Fruit fly (Drosophila melanogaster) whole organism, embryonic: ENCODE data around the gene Pgd.

Experiments used
- BEAF-32 ChIP-seq: fragments of 200-800 bp; sonication (Bioruptor generic); optimal IDR thresholded peaks from 3 replicates; lab custom pipeline; 2017; ENCODE audit warnings: missing biosample characterization, missing genetic modification characterization, mild to moderate bottlenecking, moderate library complexity, missing genetic modification reagents
- Bdp1 ChIP-seq: fragments of 200-800 bp; sonication (Bioruptor generic); optimal IDR thresholded peaks from 3 replicates; lab custom pipeline; 2016; ENCODE audit warnings: missing biosample characterization, missing genetic modification characterization
- C15 ChIP-seq: fragments of 200-800 bp; sonication (Bioruptor generic); IDR thresholded peaks from 3 replicates; pipeline ENCODE4 v1.3.6; 2022; ENCODE audit warnings: missing biosample characterization, missing genetic modification characterization
- CG10209 ChIP-seq: fragments of 200-800 bp; sonication (Bioruptor generic); optimal IDR thresholded peaks from 3 replicates; lab custom pipeline; 2017; ENCODE audit warnings: missing biosample characterization, mild to moderate bottlenecking, missing genetic modification characterization, missing genetic modification reagents
- CG13894 ChIP-seq: fragments of 200-800 bp; sonication (Bioruptor generic); optimal IDR thresholded peaks from 3 replicates; lab custom pipeline; 2018; ENCODE audit warnings: missing biosample characterization, mild to moderate bottlenecking, missing genetic modification characterization, moderate library complexity
- CG15073 ChIP-seq: fragments of 200-800 bp; sonication (Bioruptor generic); optimal IDR thresholded peaks from 2 replicates; lab custom pipeline; 2016; ENCODE audit warnings: missing biosample characterization, missing genetic modification characterization
- CG15479 ChIP-seq: fragments of 200-800 bp; sonication (Bioruptor generic); optimal IDR thresholded peaks from 3 replicates; lab custom pipeline; 2019; ENCODE audit warnings: missing biosample characterization, mild to moderate bottlenecking, missing genetic modification characterization, moderate library complexity
- CG15514 ChIP-seq: fragments of 200-800 bp; sonication (Bioruptor generic); optimal IDR thresholded peaks from 3 replicates; lab custom pipeline; 2017; ENCODE audit warnings: missing biosample characterization, missing genetic modification characterization, mild to moderate bottlenecking, moderate library complexity, missing genetic modification reagents
- CG16813 ChIP-seq: fragments of 200-800 bp; sonication (Bioruptor generic); IDR thresholded peaks from 3 replicates; pipeline ENCODE4 v1.3.6; 2022; ENCODE audit warnings: missing biosample characterization, missing genetic modification characterization; ENCODE audit not compliant: partially characterized antibody
- CG16815 ChIP-seq: fragments of 200-800 bp; sonication (Bioruptor generic); optimal IDR thresholded peaks from 3 replicates; lab custom pipeline; 2017; ENCODE audit warnings: missing biosample characterization, mild to moderate bottlenecking, missing genetic modification characterization
- CG1792 ChIP-seq: fragments of 200-800 bp; sonication (Bioruptor generic); optimal IDR thresholded peaks from 2 replicates; lab custom pipeline; 2016; ENCODE audit warnings: missing biosample characterization, missing genetic modification characterization
- CG2202 ChIP-seq: fragments of 200-800 bp; sonication (Bioruptor generic); optimal IDR thresholded peaks from 2 replicates; lab custom pipeline; 2018; ENCODE audit warnings: missing biosample characterization, mild to moderate bottlenecking, missing genetic modification characterization
- CG3163 ChIP-seq: fragments of 200-800 bp; sonication (Bioruptor generic); optimal IDR thresholded peaks from 3 replicates; lab custom pipeline; 2016; ENCODE audit warnings: missing biosample characterization, missing genetic modification characterization
- CG4820 ChIP-seq: fragments of 200-800 bp; sonication (Bioruptor generic); optimal IDR thresholded peaks from 3 replicates; lab custom pipeline; 2016; ENCODE audit warnings: missing biosample characterization, missing genetic modification characterization
- CG4854 ChIP-seq: fragments of 200-800 bp; sonication (Bioruptor generic); optimal IDR thresholded peaks from 2 replicates; lab custom pipeline; 2016; ENCODE audit warnings: missing biosample characterization, missing genetic modification characterization, inconsistent platforms
- CG5245 ChIP-seq: fragments of 200-800 bp; sonication (Bioruptor generic); optimal IDR thresholded peaks from 3 replicates; lab custom pipeline; 2016; ENCODE audit warnings: missing biosample characterization, missing genetic modification characterization
- CG7271 ChIP-seq: fragments of 200-800 bp; sonication (Bioruptor generic); optimal IDR thresholded peaks from 2 replicates; lab custom pipeline; 2018; ENCODE audit warnings: missing biosample characterization, mild to moderate bottlenecking, missing genetic modification characterization, moderate library complexity
- CG7839 ChIP-seq: fragments of 200-800 bp; sonication (Bioruptor generic); optimal IDR thresholded peaks from 3 replicates; lab custom pipeline; 2018; ENCODE audit warnings: missing biosample characterization, mild to moderate bottlenecking, missing genetic modification characterization, moderate library complexity
- CG7963 ChIP-seq: fragments of 200-800 bp; sonication (Bioruptor generic); IDR thresholded peaks from 3 replicates; pipeline ENCODE4 v1.3.6; 2022; ENCODE audit warnings: missing biosample characterization, missing genetic modification characterization; ENCODE audit not compliant: partially characterized antibody
- CG8924 ChIP-seq: fragments of 200-800 bp; optimal IDR thresholded peaks from 3 replicates; lab custom pipeline; 2019; ENCODE audit warnings: missing biosample characterization, mild to moderate bottlenecking, missing genetic modification characterization, moderate library complexity
- CG9797 ChIP-seq: fragments of 200-800 bp; sonication (Bioruptor generic); optimal IDR thresholded peaks from 3 replicates; lab custom pipeline; 2018; ENCODE audit warnings: missing biosample characterization, mild to moderate bottlenecking, missing genetic modification characterization
- CoRest ChIP-seq: fragments of 200-800 bp; sonication (Bioruptor generic); optimal IDR thresholded peaks from 3 replicates; lab custom pipeline; 2018; ENCODE audit warnings: missing biosample characterization, mild to moderate bottlenecking, missing genetic modification characterization, moderate library complexity
- ERR ChIP-seq: fragments of 200-800 bp; sonication (Bioruptor generic); optimal IDR thresholded peaks from 2 replicates; lab custom pipeline; 2016; ENCODE audit warnings: missing biosample characterization, missing genetic modification characterization
- Gug ChIP-seq: fragments of 200-800 bp; sonication (Bioruptor generic); IDR thresholded peaks from 4 replicates; pipeline ENCODE4 v1.3.6; 2022; ENCODE audit warnings: missing biosample characterization, missing genetic modification characterization
- HLH3B ChIP-seq: fragments of 200-800 bp; sonication (Bioruptor generic); IDR thresholded peaks from 2 replicates; pipeline ENCODE4 v1.3.6; 2022; ENCODE audit warnings: missing biosample characterization, missing genetic modification characterization
- Hmx ChIP-seq: fragments of 200-800 bp; sonication (Bioruptor generic); optimal IDR thresholded peaks from 2 replicates; lab custom pipeline; 2016; ENCODE audit warnings: missing biosample characterization, missing genetic modification characterization
- Hr39 ChIP-seq: fragments of >200 bp; optimal IDR thresholded peaks from 2 replicates; lab custom pipeline; 2017
- Lpt ChIP-seq: fragments of >200 bp; optimal IDR thresholded peaks from 2 replicates; lab custom pipeline; 2018; ENCODE audit warnings: missing biosample characterization, missing genetic modification characterization
- Max ChIP-seq: fragments of 200-800 bp; sonication (Bioruptor generic); optimal IDR thresholded peaks from 2 replicates; lab custom pipeline; 2016; ENCODE audit warnings: missing biosample characterization, mild to moderate bottlenecking, missing genetic modification characterization
- Meics ChIP-seq: fragments of 200-800 bp; sonication (Bioruptor generic); optimal IDR thresholded peaks from 2 replicates; lab custom pipeline; 2017; ENCODE audit warnings: missing biosample characterization, mild to moderate bottlenecking, missing genetic modification characterization
- ab ChIP-seq: fragments of 200-800 bp; sonication (Bioruptor generic); optimal IDR thresholded peaks from 2 replicates; lab custom pipeline; 2016; ENCODE audit warnings: missing biosample characterization, missing genetic modification characterization
- abd-A ChIP-seq: fragments of 200-800 bp; sonication (Bioruptor generic); optimal IDR thresholded peaks from 3 replicates; lab custom pipeline; 2019; ENCODE audit warnings: missing biosample characterization, mild to moderate bottlenecking, missing genetic modification characterization, moderate library complexity
- ara ChIP-seq: fragments of 200-800 bp; sonication (Bioruptor generic); IDR thresholded peaks from 2 replicates; pipeline ENCODE4 v1.3.6; 2022; ENCODE audit warnings: missing biosample characterization, missing genetic modification characterization
- bigmax ChIP-seq: fragments of 200-800 bp; sonication (Bioruptor generic); optimal IDR thresholded peaks from 2 replicates; lab custom pipeline; 2018; ENCODE audit warnings: missing biosample characterization, mild to moderate bottlenecking, missing genetic modification characterization
- cad ChIP-seq: fragments of >200 bp; optimal IDR thresholded peaks from 2 replicates; lab custom pipeline; 2017; ENCODE audit warnings: missing biosample characterization, missing genetic modification characterization
- cato ChIP-seq: fragments of 200-800 bp; sonication (Bioruptor generic); optimal IDR thresholded peaks from 2 replicates; lab custom pipeline; 2016; ENCODE audit warnings: missing biosample characterization, missing genetic modification characterization, borderline replicate concordance
- chn ChIP-seq: fragments of 200-800 bp; sonication (Bioruptor generic); optimal IDR thresholded peaks from 2 replicates; lab custom pipeline; 2016; ENCODE audit warnings: missing biosample characterization, missing genetic modification characterization
- corto ChIP-seq: fragments of 200-800 bp; sonication (Bioruptor generic); optimal IDR thresholded peaks from 2 replicates; lab custom pipeline; 2016; ENCODE audit warnings: missing biosample characterization, mild to moderate bottlenecking, missing genetic modification characterization, moderate library complexity
- croc ChIP-seq: fragments of 200-800 bp; sonication (Bioruptor generic); conservative IDR thresholded peaks from 3 replicates; pipeline ENCODE4 v1.3.6; 2022; ENCODE audit warnings: missing biosample characterization, missing genetic modification characterization
- disco-r ChIP-seq: fragments of 200-800 bp; sonication (Bioruptor generic); optimal IDR thresholded peaks from 2 replicates; lab custom pipeline; 2016; ENCODE audit warnings: missing biosample characterization, missing genetic modification characterization
- hbn ChIP-seq: fragments of 200-800 bp; sonication (Bioruptor generic); IDR thresholded peaks from 2 replicates; pipeline ENCODE4 v1.3.6; 2022; ENCODE audit warnings: missing biosample characterization, missing genetic modification characterization; ENCODE audit not compliant: partially characterized antibody
- ind ChIP-seq: fragments of 200-800 bp; sonication (Bioruptor generic); optimal IDR thresholded peaks from 3 replicates; lab custom pipeline; 2016; ENCODE audit warnings: missing biosample characterization, missing genetic modification characterization
- nerfin-1 ChIP-seq: fragments of 200-800 bp; sonication (Bioruptor generic); optimal IDR thresholded peaks from 3 replicates; lab custom pipeline; 2019; ENCODE audit warnings: missing biosample characterization, mild to moderate bottlenecking, missing genetic modification characterization, moderate library complexity
- peb ChIP-seq: fragments of 200-800 bp; sonication (Bioruptor generic); IDR thresholded peaks from 2 replicates; pipeline ENCODE4 v1.3.6; 2022; ENCODE audit warnings: missing biosample characterization, missing genetic modification characterization
- sd ChIP-seq: fragments of 200-800 bp; sonication (Bioruptor generic); optimal IDR thresholded peaks from 3 replicates; lab custom pipeline; 2018; ENCODE audit warnings: missing biosample characterization, mild to moderate bottlenecking, missing genetic modification characterization, moderate library complexity
- seq ChIP-seq: fragments of 200-800 bp; sonication (Bioruptor generic); IDR thresholded peaks from 2 replicates; pipeline ENCODE4 v1.3.6; 2022; ENCODE audit warnings: missing biosample characterization, missing genetic modification characterization
- slbo ChIP-seq: fragments of 200-800 bp; sonication (Bioruptor generic); IDR thresholded peaks from 2 replicates; pipeline ENCODE4 v1.3.6; 2022; ENCODE audit warnings: missing biosample characterization, missing genetic modification characterization
- twi ChIP-seq: fragments of 200-800 bp; optimal IDR thresholded peaks from 2 replicates; lab custom pipeline; 2019; ENCODE audit warnings: missing biosample characterization, mild to moderate bottlenecking, missing genetic modification characterization, moderate library complexity
- vfl ChIP-seq: fragments of 200-800 bp; sonication (Bioruptor generic); optimal IDR thresholded peaks from 2 replicates; lab custom pipeline; 2016; ENCODE audit warnings: missing biosample characterization, missing genetic modification characterization
- wek ChIP-seq: fragments of 200-800 bp; sonication (Bioruptor generic); optimal IDR thresholded peaks from 3 replicates; lab custom pipeline; 2018; ENCODE audit warnings: missing biosample characterization, mild to moderate bottlenecking, missing genetic modification characterization, moderate library complexity

Gene Pgd

DNA sequence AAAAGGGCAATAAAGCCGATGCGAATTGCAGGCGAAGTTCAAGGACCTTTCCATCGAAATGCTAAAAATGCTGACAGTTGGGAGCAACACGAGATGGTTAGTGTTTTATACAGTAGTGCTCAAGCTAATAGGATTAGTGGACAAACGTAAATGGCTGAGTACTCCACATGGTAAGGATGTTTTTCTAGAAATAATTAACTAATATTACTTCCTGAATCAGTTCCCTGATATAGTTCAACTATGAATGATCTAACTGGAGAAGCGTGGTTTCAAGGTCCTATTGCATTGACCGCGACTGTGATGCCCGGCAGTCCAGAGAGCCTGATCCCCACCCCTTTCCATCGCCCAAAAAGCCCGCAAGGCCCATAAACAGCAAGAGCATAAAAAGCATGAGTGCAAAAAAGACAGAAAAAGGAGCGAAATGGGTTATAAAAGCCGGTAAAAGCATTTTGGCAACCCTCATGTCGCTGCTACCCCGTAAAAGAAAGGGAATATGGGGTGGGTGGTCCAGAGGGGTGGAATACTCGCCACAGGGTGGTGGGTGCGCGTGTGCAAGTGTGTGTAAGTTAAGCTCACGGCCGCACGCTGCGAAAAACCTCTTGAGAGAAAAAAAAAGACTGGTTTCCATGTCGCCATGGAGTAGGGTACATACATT, 10.6 kb upstream of the Pgd start (continued):
- no peak for TF ChIP-seq CG16813 (GFP tag; lab: Robert Waterston, UW)
- TF ChIP-seq CG7963 = no peak
- TF ChIP-seq ab (GFP tag; lab: Kevin White, UChicago) = no peak
- no peak for TF ChIP-seq Hr39 (lab: Kevin White, UChicago)
- TF ChIP-seq CG4820 = peak; percentile 64
- TF ChIP-seq bigmax (GFP tag; lab: Kevin White, UChicago) = no peak
- peak; percentile 57 for TF ChIP-seq ara (GFP tag; lab: Robert Waterston, UW)
- TF ChIP-seq disco-r (GFP tag; lab: Kevin White, UChicago) = no peak
- peak; percentile 51 for TF ChIP-seq CG15073
- TF ChIP-seq CG8924 = peak; percentile 76
- peak; percentile 24; the same call in 1 of the 4 replicates for TF ChIP-seq Gug (GFP tag; lab: Robert Waterston, UW)
- TF ChIP-seq Hmx = no peak
- TF ChIP-seq CoRest (tag; lab: Kevin White, UChicago) = peak; percentile 68
- peak; percentile 67 for TF ChIP-seq Meics (GFP tag; lab: Kevin White, UChicago)
- TF ChIP-seq HLH3B (GFP tag; lab: Robert Waterston, UW) = peak; percentile 74
- TF ChIP-seq CG10209 = peak; percentile 58
- TF ChIP-seq CG5245 (GFP tag; lab: Kevin White, UChicago) = peak; percentile 45
- no peak for TF ChIP-seq cad
- TF ChIP-seq peb = peak; percentile 48
- peak; percentile 34 for TF ChIP-seq cato (GFP tag; lab: Kevin White, UChicago)
- TF ChIP-seq BEAF-32 (GFP tag; lab: Kevin White, UChicago) = no peak
- peak; percentile 9 for TF ChIP-seq CG3163
- peak; percentile 63 for TF ChIP-seq corto (GFP tag; lab: Kevin White, UChicago)
- no peak for TF ChIP-seq C15 (GFP tag; lab: Robert Waterston, UW)
- peak; percentile 34 for TF ChIP-seq CG4854 (GFP tag; lab: Kevin White, UChicago)
- no peak for TF ChIP-seq Bdp1
- peak; percentile 72 for TF ChIP-seq chn (GFP tag; lab: Kevin White, UChicago)
- peak; percentile 30 for TF ChIP-seq CG7271 (tag; lab: Kevin White, UChicago)
- TF ChIP-seq CG13894 (tag; lab: Kevin White, UChicago) = no peak
- peak; percentile 70 for TF ChIP-seq abd-A (tag; lab: Kevin White, UChicago)
- TF ChIP-seq Max (GFP tag; lab: Kevin White, UChicago) = peak; percentile 36
- no peak for TF ChIP-seq Lpt (GFP tag; lab: Kevin White, UChicago)
- TF ChIP-seq slbo (GFP tag; lab: Robert Waterston, UW) = peak; percentile 58
- peak; percentile 78 for TF ChIP-seq CG7839
- peak; percentile 68 for TF ChIP-seq croc
- TF ChIP-seq ind (GFP tag; lab: Kevin White, UChicago) = peak; percentile 69
- no peak for TF ChIP-seq vfl (GFP tag; lab: Kevin White, UChicago)
- peak; percentile 32; the same call in 1 of the 2 replicates for TF ChIP-seq seq (GFP tag; lab: Robert Waterston, UW)
- no peak for TF ChIP-seq hbn
- peak; percentile 40 for TF ChIP-seq wek (GFP tag; lab: Kevin White, UChicago)
- no peak for TF ChIP-seq CG15479 (GFP tag; lab: Kevin White, UChicago)
- TF ChIP-seq ERR (GFP tag; lab: Kevin White, UChicago) = peak; percentile 32
- TF ChIP-seq nerfin-1 (tag; lab: Kevin White, UChicago) = peak; percentile 83
- peak; percentile 66 for TF ChIP-seq CG16815 (GFP tag; lab: Kevin White, UChicago)
- peak; percentile 46 for TF ChIP-seq CG2202 (tag; lab: Kevin White, UChicago)
- TF ChIP-seq CG1792 (GFP tag; lab: Kevin White, UChicago) = peak; percentile 58
- TF ChIP-seq sd = no peak
- peak; percentile 7 for TF ChIP-seq twi
- TF ChIP-seq CG15514 (GFP tag; lab: Kevin White, UChicago) = peak; percentile 55
- no peak for TF ChIP-seq CG9797 (GFP tag; lab: Kevin White, UChicago)
